Worm (Caenorhabditis elegans): ENCODE data around the gene mdt-4.

The mdt-4 gene

ce11 chrII:4955353-4955752 lies 11.6 kb upstream of the mdt-4 start, which contains the start of gene pbs-3:
pbs-3 (minus strand) TSS chrII:4955427.
- TF ChIP-seq ceh-32 (tag; optimal IDR thresholded peaks at IDR 0.05; ENCODE audit: poor library complexity) (no peak), lin-29 (GFP tag; IDR thresholded peaks at IDR 0.05) (no peak), rbr-2 (tag; optimal IDR thresholded peaks at IDR 0.05) (peak; percentile 2), nhr-111 (GFP tag; optimal IDR thresholded peaks at IDR 0.05) (no peak), mep-1 (tag; optimal IDR thresholded peaks at IDR 0.05) (peak; percentile 77), Y48G9A.11 (GFP tag; IDR thresholded peaks at IDR 0.05) (0 out of 2 replicates have a peak, but pooled peaks have one; percentile 19), nhr-237 (tag; optimal IDR thresholded peaks at IDR 0.05) (no peak), sdz-12 (GFP tag; optimal IDR thresholded peaks at IDR 0.05) (no peak), hif-1 (tag; optimal IDR thresholded peaks at IDR 0.05) (peak in 1 of 2 experiments; percentile 68), dve-1 (tag; optimal IDR thresholded peaks at IDR 0.05; ENCODE audit: insufficient read depth) (peak; percentile 66), skn-1 (tag; optimal IDR thresholded peaks at IDR 0.05) (no peak), mxl-3 (GFP tag; optimal IDR thresholded peaks at IDR 0.05) (peak; percentile 12), lsy-2 (tag; optimal IDR thresholded peaks at IDR 0.05) (peak in 1 of 2 experiments; percentile 81), nhr-102 (tag; optimal IDR thresholded peaks at IDR 0.05) (no peak), hlh-11 (tag; optimal IDR thresholded peaks at IDR 0.05) (peak; percentile 35), vab-7 (GFP tag; IDR thresholded peaks at IDR 0.05) (peak; percentile 54; the same call in 1 of the 2 replicates), nhr-6 (tag; optimal IDR thresholded peaks at IDR 0.05) (peak; percentile 82), ama-1 (optimal IDR thresholded peaks at IDR 0.05) (peak; percentile 66), dpl-1 (GFP tag; optimal IDR thresholded peaks at IDR 0.05) (peak; percentile 67), lin-38 (GFP tag; IDR thresholded peaks at IDR 0.05) (peak; percentile 77), mes-2 (tag; optimal IDR thresholded peaks at IDR 0.05; ENCODE audit: poor library complexity, severe bottlenecking) (peak; percentile 95), unc-130 (GFP tag; optimal IDR thresholded peaks at IDR 0.05) (peak; percentile 83), nhr-28 (tag; optimal IDR thresholded peaks at IDR 0.05) (peak; percentile 62), nhr-77 (tag; optimal IDR thresholded peaks at IDR 0.05) (peak; percentile 73), madf-5 (GFP tag; IDR thresholded peaks at IDR 0.05) (0 out of 4 replicates have a peak, but pooled peaks of 1 of the 2 experiments have one; percentile 46), unc-62 (GFP tag; optimal IDR thresholded peaks at IDR 0.05 in 1 of 2) (peak in 1 of 2 experiments; percentile 82), unc-62 (tag; optimal IDR thresholded peaks at IDR 0.05) (no peak), arid-1 (GFP tag; conservative IDR thresholded peaks at IDR 0.05) (no peak), ZK337.2 (GFP tag; IDR thresholded peaks at IDR 0.05) (no peak), snpc-4 (tag; optimal IDR thresholded peaks at IDR 0.05) (no peak), daf-16 (GFP tag; optimal IDR thresholded peaks at IDR 0.05) (no peak), daf-16 (tag; optimal IDR thresholded peaks at IDR 0.05) (peak; percentile 35), hmg-1.1 (GFP tag; IDR thresholded peaks at IDR 0.05) (peak; percentile 43; the same call in 1 of the 2 replicates), lin-39 (tag; optimal IDR thresholded peaks at IDR 0.05) (no peak), nhr-11 (tag; optimal IDR thresholded peaks at IDR 0.05) (peak; percentile 50), lin-13 (GFP tag; optimal IDR thresholded peaks at IDR 0.05) (peak; percentile 58), mdl-1 (tag; optimal IDR thresholded peaks at IDR 0.05) (peak in 1 of 2 experiments; percentile 5)

DNA sequence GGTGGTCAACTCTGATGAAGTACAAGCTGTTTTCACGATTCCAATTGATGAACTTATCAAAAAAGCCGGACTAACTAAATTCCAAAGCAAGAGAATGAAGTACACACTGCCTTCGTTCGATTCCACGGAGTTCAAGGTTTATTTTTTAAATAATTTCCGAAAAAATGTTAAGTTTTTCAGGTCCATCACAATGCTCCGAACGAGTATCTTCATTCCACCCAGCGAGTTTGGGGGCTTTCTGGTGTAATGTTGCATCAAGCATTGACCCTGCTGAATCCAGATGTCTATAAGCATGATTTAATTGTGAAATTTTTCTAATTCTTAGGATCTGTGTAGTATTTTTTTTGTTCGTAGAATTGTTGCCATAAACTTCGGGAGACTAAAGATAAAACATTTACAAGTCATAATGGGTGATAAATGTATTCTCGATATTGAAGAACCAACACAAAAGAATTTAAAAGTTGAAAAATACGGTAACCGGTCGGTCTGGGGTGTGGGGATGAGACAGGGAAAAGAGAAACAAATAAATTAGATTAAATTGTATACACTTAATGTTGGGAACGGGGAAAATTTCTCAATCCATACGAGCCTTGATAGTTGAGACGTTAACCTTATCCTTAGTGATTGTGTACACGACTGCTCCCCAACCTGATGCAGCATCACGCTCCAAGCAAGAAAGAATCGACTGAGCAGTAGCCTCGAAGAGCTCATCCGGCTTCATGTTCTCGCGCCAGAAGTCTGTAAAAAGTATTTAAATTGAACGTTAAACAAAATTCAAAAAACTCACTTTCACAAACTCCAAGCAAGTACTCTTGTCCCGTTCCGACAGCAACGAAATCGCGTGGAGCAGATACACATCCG lies 10.6 kb upstream of the mdt-4 start:
- TF ChIP-seq aha-1 (tag) (peak; percentile 94), mdl-1 (tag; optimal IDR thresholded peaks at IDR 0.05) (no peak), arid-1 (GFP tag; conservative IDR thresholded peaks at IDR 0.05) (no peak), vab-7 (GFP tag; IDR thresholded peaks at IDR 0.05) (no peak), lin-29 (GFP tag; IDR thresholded peaks at IDR 0.05) (no peak), mdt-29 (GFP tag; IDR thresholded peaks at IDR 0.05) (no peak), T20F7.1 (GFP tag; optimal IDR thresholded peaks at IDR 0.05) (no peak), madf-5 (GFP tag; IDR thresholded peaks at IDR 0.05) (no peak), skn-1 (tag; optimal IDR thresholded peaks at IDR 0.05) (no peak), zfp-2 (tag; optimal IDR thresholded peaks at IDR 0.05) (no peak), ZK546.5 (tag; optimal IDR thresholded peaks at IDR 0.05) (no peak), php-3 (GFP tag; IDR thresholded peaks at IDR 0.05) (no peak), lin-1 (GFP tag; IDR thresholded peaks at IDR 0.05) (no peak), lin-38 (GFP tag; IDR thresholded peaks at IDR 0.05) (peak; percentile 54), lin-39 (tag; optimal IDR thresholded peaks at IDR 0.05) (no peak), tag-97 (GFP tag; IDR thresholded peaks at IDR 0.05) (no peak), Y105C5A.15 (GFP tag; IDR thresholded peaks at IDR 0.05) (no peak), daf-19 (GFP tag; conservative IDR thresholded peaks at IDR 0.05) (no peak), ces-1 (GFP tag; optimal IDR thresholded peaks at IDR 0.05) (no peak), ceh-20 (GFP tag; IDR thresholded peaks at IDR 0.05) (no peak), pqm-1 (tag; optimal IDR thresholded peaks at IDR 0.05) (no peak)
